Worm (Caenorhabditis elegans) whole organism, mixed stage, embryonic: ENCODE measurements around the gene Y49F6A.5.

ENCODE experiments used
- nhr-237 ChIP-seq: fragments of 150-350 bp; optimal IDR thresholded peaks from 2 replicates; lab custom pipeline; 2014; ENCODE audit warnings: missing biosample characterization, missing genetic modification characterization
- snpc-4 ChIP-seq: fragments of 150-350 bp; optimal IDR thresholded peaks from 2 replicates; lab custom pipeline; 2014; ENCODE audit warnings: missing biosample characterization, missing genetic modification characterization
- tbx-8 ChIP-seq: fragments of 200-800 bp; sonication (Bioruptor generic); optimal IDR thresholded peaks from 2 replicates; lab custom pipeline; 2018; ENCODE audit warnings: mild to moderate bottlenecking, missing genetic modification characterization, moderate library complexity, missing compliant biosample characterization
- unc-39 ChIP-seq: fragments of 150-350 bp; optimal IDR thresholded peaks from 2 replicates; lab custom pipeline; 2014; ENCODE audit warnings: missing biosample characterization, missing genetic modification characterization

ce11 chrII:3583402-3583801 is 26.3 kb downstream of the Y49F6A.5 start, which contains the start of gene srh-60:
- no peak for TF ChIP-seq snpc-4 (tag; lab: Kevin White, UChicago)
- TF ChIP-seq tbx-8: no peak
- TF ChIP-seq nhr-237 (tag; lab: Kevin White, UChicago): no peak
- no peak for TF ChIP-seq unc-39 (tag; lab: Kevin White, UChicago)
